Worm (Caenorhabditis elegans) whole organism, L4/young adult: ENCODE measurements around the gene grl-5.

Experiments used
- W03F9.2 ChIP-seq: fragments of 150-350 bp; optimal IDR thresholded peaks from 2 replicates; lab custom pipeline; 2014; ENCODE audit warnings: missing biosample characterization, missing genetic modification characterization
- dao-5 ChIP-seq: sonication (generic microtip); optimal IDR thresholded peaks from 2 replicates; lab custom pipeline; 2016; ENCODE audit warnings: missing genotype, missing genetic modification characterization, moderate library complexity, missing compliant biosample characterization
- him-1 ChIP-seq: sonication (generic microtip); optimal IDR thresholded peaks from 2 replicates; lab custom pipeline; 2016; ENCODE audit warnings: missing genotype, missing genetic modification reagents, missing genetic modification characterization, missing compliant biosample characterization

grl-5 gene

DNA sequence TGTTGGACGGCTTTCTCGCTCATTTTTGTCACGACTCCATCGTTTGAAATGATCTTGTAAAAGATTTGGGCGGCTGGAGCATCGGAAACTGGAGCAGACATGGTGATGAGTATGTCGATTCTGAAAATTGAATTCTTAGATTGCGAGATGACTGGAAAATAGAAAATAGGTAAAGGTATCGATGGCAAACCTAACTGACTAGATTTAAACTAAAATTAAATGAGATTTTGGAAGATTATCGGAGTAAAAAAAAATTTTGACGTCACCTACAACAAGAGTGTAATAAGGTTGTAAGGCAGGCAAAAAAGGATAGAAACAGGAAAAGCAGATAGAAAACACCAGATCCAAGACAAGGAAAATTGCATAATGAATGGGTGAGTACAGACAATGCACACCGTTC lies 7.0 kb upstream of the grl-5 start, which contains the start of gene skr-14:
Gene skr-14, minus strand, starts transcription at position 101 of the 400 bp plus-strand sequence.
- TF ChIP-seq W03F9.2 (tag; lab: Kevin White, UChicago) (no peak), dao-5 (tag; lab: Kevin White, UChicago) (no peak), him-1 (tag; lab: Kevin White, UChicago) (no peak)

DNA sequence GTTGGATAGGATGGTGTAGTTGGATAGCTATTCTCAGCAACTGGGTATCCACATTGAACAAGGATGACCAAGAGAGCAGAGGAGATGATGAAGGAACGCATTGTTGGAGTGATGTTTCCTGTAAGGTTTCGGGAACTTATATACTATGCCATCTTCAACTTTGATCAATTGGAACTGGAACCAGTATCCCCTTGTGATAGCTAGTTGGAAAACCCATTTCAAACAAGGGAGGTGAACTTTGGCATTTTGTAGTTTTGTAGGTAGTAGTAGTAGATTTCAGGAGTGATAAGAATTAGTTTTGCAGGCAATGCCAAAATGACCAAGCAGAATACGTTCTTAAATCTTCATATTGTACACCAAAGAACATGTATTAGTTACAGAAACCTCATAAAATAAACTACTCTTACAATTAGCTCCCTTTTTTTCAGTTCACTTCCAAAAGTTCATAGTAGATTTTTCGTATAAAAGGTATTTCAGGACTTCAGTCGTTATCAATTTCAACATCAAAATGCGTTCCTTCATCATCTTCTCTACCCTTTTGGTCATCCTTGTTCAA lies 5.4 kb upstream of the grl-5 start, which contains the start of the genes Y47D7A.7 and Y47D7A.2:
Gene Y47D7A.7, minus strand, starts transcription at position 101 of the 556 bp plus-strand sequence.
Gene Y47D7A.2, plus strand, starts transcription at position 506 of the 556 bp plus-strand sequence.
- no peak for TF ChIP-seq W03F9.2 (tag; lab: Kevin White, UChicago)
- TF ChIP-seq dao-5 (tag; lab: Kevin White, UChicago) = no peak
- TF ChIP-seq him-1 (tag; lab: Kevin White, UChicago) = no peak

- no peak for TF ChIP-seq him-1 (tag; lab: Kevin White, UChicago)
- TF ChIP-seq dao-5 (tag; lab: Kevin White, UChicago) = no peak
- no peak for TF ChIP-seq W03F9.2 (tag; lab: Kevin White, UChicago)
Measured at ce11 chrV:4418116-4418515, 3.7 kb upstream of the grl-5 start, which contains the start of gene Y47D7A.6. Gene Y47D7A.6 (minus strand): TSS chrV:4418216.

DNA sequence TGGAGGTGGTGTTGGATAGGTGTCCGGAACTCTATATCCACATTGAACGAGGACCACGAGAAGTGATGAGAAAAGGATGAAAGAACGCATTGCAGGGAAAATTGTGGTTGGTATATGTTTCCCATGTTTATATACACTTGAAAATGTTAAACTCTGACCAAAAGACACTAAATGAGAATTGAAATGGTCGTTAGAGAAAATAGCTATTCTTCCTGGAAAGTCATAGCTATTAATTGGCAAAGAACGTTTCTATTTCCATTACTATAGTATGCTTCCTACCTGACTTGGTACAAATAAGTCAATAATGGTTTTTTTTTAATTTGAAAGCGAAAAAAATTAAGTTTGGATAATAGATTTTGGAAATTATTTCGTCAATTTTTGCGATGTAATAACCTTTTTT lies 2.2 kb upstream of the grl-5 start, which contains the start of gene Y47D7A.18:
Gene Y47D7A.18, minus strand, starts transcription at position 101 of the 400 bp plus-strand sequence.
- TF ChIP-seq dao-5 (tag; lab: Kevin White, UChicago) (no peak), him-1 (tag; lab: Kevin White, UChicago) (no peak), W03F9.2 (tag; lab: Kevin White, UChicago) (no peak)

DNA sequence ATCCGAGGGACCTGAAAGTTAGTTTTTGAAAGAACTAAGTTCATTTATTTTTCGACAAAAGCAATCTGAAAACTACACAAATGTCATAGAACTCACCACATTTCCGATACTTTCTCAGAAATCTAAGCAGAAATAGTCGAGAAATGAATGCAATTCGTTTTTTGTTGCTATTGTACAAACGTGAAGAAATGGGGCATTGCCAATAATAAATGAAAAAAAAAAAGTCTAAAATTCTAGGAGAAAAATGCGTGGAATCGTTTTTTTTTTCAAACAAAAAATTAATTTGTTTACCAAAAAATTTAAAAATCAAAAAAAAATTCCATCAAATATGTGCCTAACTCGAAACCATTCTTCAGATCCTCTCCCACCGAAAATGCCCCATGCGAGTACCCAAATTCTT lies 2.7 kb downstream of the grl-5 start, which contains the start of gene Y47D7A.17:
Gene Y47D7A.17, minus strand, starts transcription at position 101 of the 400 bp plus-strand sequence.
- TF ChIP-seq dao-5 (tag; lab: Kevin White, UChicago) (no peak), him-1 (tag; lab: Kevin White, UChicago) (no peak), W03F9.2 (tag; lab: Kevin White, UChicago) (no peak)

DNA sequence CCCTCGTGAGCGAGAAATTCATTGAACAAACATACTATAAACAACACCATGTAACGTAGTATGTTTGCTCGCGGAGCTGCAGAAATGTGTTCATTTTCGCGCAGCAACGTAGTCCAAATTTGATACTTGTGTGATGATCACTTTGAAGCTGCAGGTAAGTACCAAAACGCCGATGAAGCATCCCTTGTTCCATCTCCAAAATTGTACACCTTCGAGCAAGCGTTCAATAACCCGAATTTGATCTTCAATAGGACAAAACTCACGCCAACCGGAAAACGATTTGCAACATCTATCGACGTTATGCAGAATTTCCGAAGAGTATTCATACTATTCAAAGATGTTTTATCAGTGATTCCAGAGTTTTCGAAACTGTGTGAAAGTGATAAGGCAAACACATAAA lies 3.8 kb downstream of the grl-5 start, which contains the start of gene Y47D7A.3:
Gene Y47D7A.3, plus strand, starts transcription at position 301 of the 400 bp plus-strand sequence.
- no peak for TF ChIP-seq him-1 (tag; lab: Kevin White, UChicago)
- TF ChIP-seq W03F9.2 (tag; lab: Kevin White, UChicago) = no peak
- TF ChIP-seq dao-5 (tag; lab: Kevin White, UChicago) = no peak

ce11 chrV:4407519-4407918 lies 6.9 kb downstream of the grl-5 start, which contains the start of gene nhr-118:
Gene nhr-118 (plus strand): TSS chrV:4407819.
- TF ChIP-seq dao-5 (tag; lab: Kevin White, UChicago) = no peak
- TF ChIP-seq him-1 (tag; lab: Kevin White, UChicago) = no peak
- TF ChIP-seq W03F9.2 (tag; lab: Kevin White, UChicago) = no peak

ce11 chrV:4401865-4402264 lies 12.6 kb downstream of the grl-5 start, which contains the start of gene F13A2.5:
Gene F13A2.5 (minus strand): TSS chrV:4401965.
- TF ChIP-seq W03F9.2 (tag; lab: Kevin White, UChicago) = no peak
- TF ChIP-seq dao-5 (tag; lab: Kevin White, UChicago) = no peak

- TF ChIP-seq him-1 (tag; lab: Kevin White, UChicago) = no peak
- TF ChIP-seq dao-5 (tag; lab: Kevin White, UChicago) = no peak
- no peak for TF ChIP-seq W03F9.2 (tag; lab: Kevin White, UChicago)
Measured at ce11 chrV:4400118-4400517, 14.3 kb downstream of the grl-5 start, which contains the start of gene F13A2.4. Gene F13A2.4 (minus strand): TSS chrV:4400218.

- TF ChIP-seq W03F9.2 (tag; lab: Kevin White, UChicago) = no peak
- TF ChIP-seq him-1 (tag; lab: Kevin White, UChicago) = no peak
- no peak for TF ChIP-seq dao-5 (tag; lab: Kevin White, UChicago)
Measured at ce11 chrV:4398884-4399283, 15.6 kb downstream of the grl-5 start.

DNA sequence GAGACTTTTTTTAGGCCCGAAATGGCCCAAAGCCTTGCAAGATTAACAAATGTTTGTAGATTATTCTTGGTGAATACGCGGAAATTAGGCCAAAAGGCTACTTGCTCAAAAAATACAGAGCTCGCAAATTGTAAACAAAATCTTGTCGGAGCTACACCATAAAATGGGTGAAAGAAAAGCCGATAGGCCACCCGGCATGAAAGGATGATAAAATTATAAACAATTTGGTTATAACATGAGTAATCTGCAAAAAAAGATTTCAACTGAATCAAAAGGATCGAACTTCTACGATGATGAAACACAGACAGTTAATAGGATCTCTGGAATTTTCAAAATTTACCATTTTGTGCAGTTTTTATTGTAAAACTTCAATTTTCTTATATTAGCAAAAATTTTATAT lies 16.3 kb downstream of the grl-5 start:
- TF ChIP-seq him-1 (tag; lab: Kevin White, UChicago) = no peak
- no peak for TF ChIP-seq dao-5 (tag; lab: Kevin White, UChicago)
- TF ChIP-seq W03F9.2 (tag; lab: Kevin White, UChicago) = no peak

ce11 chrV:4396257-4396656 lies 18.2 kb downstream of the grl-5 start, which contains the start of gene F13A2.3:
Gene F13A2.3 (minus strand): TSS chrV:4396357.
- TF ChIP-seq dao-5 (tag; lab: Kevin White, UChicago) = no peak

- no peak for TF ChIP-seq him-1 (tag; lab: Kevin White, UChicago)
- TF ChIP-seq W03F9.2 (tag; lab: Kevin White, UChicago) = no peak
- TF ChIP-seq dao-5 (tag; lab: Kevin White, UChicago) = no peak
Measured at ce11 chrV:4387916-4388315, 26.5 kb downstream of the grl-5 start.

ce11 chrV:4387402-4387801 lies 27.1 kb downstream of the grl-5 start, which contains the start of gene F13A2.9:
Gene F13A2.9 (minus strand): TSS chrV:4387502.
- TF ChIP-seq dao-5 (tag; lab: Kevin White, UChicago) (no peak), W03F9.2 (tag; lab: Kevin White, UChicago) (no peak), him-1 (tag; lab: Kevin White, UChicago) (no peak)
